Fruit fly (Drosophila melanogaster): ENCODE measurements around the gene CG34448.

The CG34448 gene

DNA sequence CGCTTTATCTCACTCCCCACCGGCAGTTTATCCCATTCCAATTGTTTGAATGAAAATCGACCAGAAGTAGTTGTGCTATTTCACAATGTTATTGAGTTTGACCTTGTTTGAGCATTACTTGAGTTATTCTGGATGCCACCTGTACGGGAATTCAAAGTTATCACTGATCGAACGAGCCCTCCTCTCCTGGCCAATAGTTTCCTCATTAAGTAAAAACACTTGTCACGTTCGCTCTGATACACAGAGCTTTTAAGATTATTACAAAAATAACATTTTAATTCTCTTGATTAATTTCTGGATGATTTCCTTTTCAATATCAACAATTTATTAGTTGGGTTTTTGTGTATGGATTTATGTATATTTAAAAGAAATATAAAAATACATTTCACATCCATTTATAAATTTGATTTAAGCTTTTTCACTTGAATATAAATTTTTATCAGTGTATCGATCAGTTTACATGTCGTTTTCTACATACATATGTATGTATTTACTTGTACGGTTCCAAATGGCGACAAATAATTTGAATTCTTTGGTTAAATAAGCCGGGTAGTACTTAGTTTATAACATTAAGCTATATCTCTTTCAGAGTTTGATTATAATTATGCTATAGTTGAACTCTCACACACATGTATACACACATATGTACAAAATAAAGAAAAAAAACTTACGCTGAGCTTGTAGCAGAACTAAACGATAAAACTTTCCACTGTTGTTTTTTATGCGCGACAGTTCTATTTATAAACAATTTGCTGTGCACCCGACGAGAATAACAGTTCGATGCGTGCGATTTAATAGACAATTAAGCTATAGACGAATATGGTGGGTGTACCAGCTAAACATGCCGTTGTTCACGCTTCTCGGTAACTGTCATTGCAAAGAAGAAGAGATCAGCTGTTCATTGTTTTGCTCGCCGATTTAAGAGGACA is 43.7 kb downstream of the CG34448 start, which contains the start of the genes CG3609 and CG15390 (continued):
- peak; percentile 63; the same call in 1 of the 2 replicates for TF ChIP-seq ara (GFP tag; IDR thresholded peaks at IDR 0.05)
- TF ChIP-seq tx (GFP tag; optimal IDR thresholded peaks at IDR 0.05): peak; percentile 81
- TF ChIP-seq CG15269 (tag; optimal IDR thresholded peaks at IDR 0.05): peak; percentile 77
- peak; percentile 83 for TF ChIP-seq Mad (GFP tag; optimal IDR thresholded peaks at IDR 0.05)
- TF ChIP-seq nmo (GFP tag; optimal IDR thresholded peaks at IDR 0.05): peak; percentile 57
- TF ChIP-seq Hmr (GFP tag; optimal IDR thresholded peaks at IDR 0.05): peak; percentile 77
- TF ChIP-seq CG8388 (GFP tag; optimal IDR thresholded peaks at IDR 0.05): peak; percentile 31
- TF ChIP-seq CG18011 (GFP tag; optimal IDR thresholded peaks at IDR 0.05): peak; percentile 70
- TF ChIP-seq Ets65A (GFP tag): peak; percentile 97
- TF ChIP-seq tna (GFP tag; IDR thresholded peaks at IDR 0.05; ENCODE audit: partially characterized antibody): no peak
- TF ChIP-seq CG14965 (GFP tag; optimal IDR thresholded peaks at IDR 0.05; ENCODE audit: borderline replicate concordance): peak; percentile 65
- TF ChIP-seq hth (optimal IDR thresholded peaks at IDR 0.05): no peak
- TF ChIP-seq Hr39 (optimal IDR thresholded peaks at IDR 0.05): no peak
- no peak for TF ChIP-seq dan (GFP tag; IDR thresholded peaks at IDR 0.05)
- peak; percentile 85 for TF ChIP-seq gem (tag; optimal IDR thresholded peaks at IDR 0.05)
- TF ChIP-seq Asciz (GFP tag; optimal IDR thresholded peaks at IDR 0.05): peak; percentile 29
- TF ChIP-seq lola (GFP tag; optimal IDR thresholded peaks at IDR 0.05): peak in 1 of 3 experiments; percentile 46
- TF ChIP-seq CG11085 (GFP tag; IDR thresholded peaks at IDR 0.05): peak; percentile 59; the same call in 1 of the 2 replicates
- peak; percentile 58 for TF ChIP-seq E2f2 (GFP tag; IDR thresholded peaks at IDR 0.05)
- peak; percentile 77 for TF ChIP-seq btn (GFP tag; optimal IDR thresholded peaks at IDR 0.05)
- peak; percentile 62 for TF ChIP-seq CG12236 (GFP tag; optimal IDR thresholded peaks at IDR 0.05)
- peak; percentile 79 for TF ChIP-seq en (GFP tag; optimal IDR thresholded peaks at IDR 0.05)
- peak; percentile 44; the same call in 1 of the 3 replicates for TF ChIP-seq gce (GFP tag; IDR thresholded peaks at IDR 0.05)
- TF ChIP-seq ash1 (GFP tag; optimal IDR thresholded peaks at IDR 0.05): peak; percentile 86
- TF ChIP-seq CG43689 (GFP tag; IDR thresholded peaks at IDR 0.05): 0 out of 2 replicates have a peak, but pooled peaks have one; percentile 9
- peak; percentile 81 for TF ChIP-seq Atf3 (GFP tag; optimal IDR thresholded peaks at IDR 0.05)
- peak; percentile 89 for TF ChIP-seq Hsf (GFP tag; optimal IDR thresholded peaks at IDR 0.05)
- peak; percentile 76 for TF ChIP-seq CG4820 (GFP tag; optimal IDR thresholded peaks at IDR 0.05)
- peak; percentile 1 for TF ChIP-seq CG6683 (GFP tag; optimal IDR thresholded peaks at IDR 0.05)
- peak; percentile 85 for TF ChIP-seq Side (GFP tag; optimal IDR thresholded peaks at IDR 0.05)
- TF ChIP-seq CrebB (tag; optimal IDR thresholded peaks at IDR 0.05): peak; percentile 87
- peak; percentile 65 for TF ChIP-seq CG11695 (GFP tag; IDR thresholded peaks at IDR 0.05)
- TF ChIP-seq ems (GFP tag; optimal IDR thresholded peaks at IDR 0.05): peak; percentile 91
- TF ChIP-seq CG31224 (GFP tag; IDR thresholded peaks at IDR 0.05): peak; percentile 70
- 0 out of 2 replicates have a peak, but pooled peaks have one; percentile 5 for TF ChIP-seq CkIIα-i1 (GFP tag; IDR thresholded peaks at IDR 0.05)
- peak; percentile 72 for TF ChIP-seq Fer1 (GFP tag; optimal IDR thresholded peaks at IDR 0.05)
- peak; percentile 55 for TF ChIP-seq fd3F (GFP tag; optimal IDR thresholded peaks at IDR 0.05)
- TF ChIP-seq Nf-YB (GFP tag; optimal IDR thresholded peaks at IDR 0.05): peak; percentile 31
- peak; percentile 68 for TF ChIP-seq CG11723 (GFP tag; optimal IDR thresholded peaks at IDR 0.05)
- peak; percentile 42; the same call in 1 of the 2 replicates for TF ChIP-seq CG11696 (GFP tag; IDR thresholded peaks at IDR 0.05)
- TF ChIP-seq CG7556 (GFP tag; optimal IDR thresholded peaks at IDR 0.05): peak; percentile 85
- peak; percentile 64 for TF ChIP-seq Six4 (GFP tag; optimal IDR thresholded peaks at IDR 0.05)
- TF ChIP-seq CG14050 (GFP tag; IDR thresholded peaks at IDR 0.05): peak; percentile 62
- peak; percentile 79 for TF ChIP-seq sqz (GFP tag; optimal IDR thresholded peaks at IDR 0.05)
- peak; percentile 65 for TF ChIP-seq CG14667 (GFP tag; IDR thresholded peaks at IDR 0.05)
- TF ChIP-seq tll (GFP tag; optimal IDR thresholded peaks at IDR 0.05): no peak
- peak; percentile 18 for TF ChIP-seq CG17802 (tag; optimal IDR thresholded peaks at IDR 0.05)
- no peak for TF ChIP-seq CTCF (GFP tag; optimal IDR thresholded peaks at IDR 0.05)
- peak; percentile 74; the same call in 2 of the 3 replicates for TF ChIP-seq H15 (GFP tag; IDR thresholded peaks at IDR 0.05)
